Worm (Caenorhabditis elegans): ENCODE data around the gene srh-219.

DNA sequence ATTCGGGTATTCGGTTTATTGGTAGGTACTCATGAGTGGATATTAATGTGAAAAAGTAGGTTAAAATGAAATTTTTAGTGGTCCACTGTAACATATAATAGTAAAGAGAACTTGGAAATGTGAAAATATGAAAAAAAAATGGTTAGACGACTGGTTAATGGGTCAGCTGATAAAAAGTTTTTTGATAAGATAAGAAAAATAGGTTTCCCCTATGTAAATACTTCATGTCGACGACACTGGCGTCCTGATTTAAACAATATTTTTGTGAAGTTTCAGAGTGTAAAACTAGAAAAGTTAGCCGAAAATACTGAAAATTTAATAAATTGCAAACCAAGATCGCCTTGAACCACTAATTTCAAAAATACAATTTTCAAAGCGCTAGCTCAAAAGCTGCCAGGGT, 37.8 kb downstream of the srh-219 start, which contains the start of gene F21A3.11:
- TF ChIP-seq nhr-12 (tag; optimal IDR thresholded peaks at IDR 0.05) = no peak
- TF ChIP-seq snpc-4 (tag; optimal IDR thresholded peaks at IDR 0.05) = no peak
- no peak for TF ChIP-seq unc-62 (GFP tag; optimal IDR thresholded peaks at IDR 0.05)

Data from whole organism, mixed stage, embryonic.